Worm (Caenorhabditis elegans): ENCODE results near the gene cest-2.1.
A peak's percentile ranks its signal among the peaks of the same experiment; 100 is the strongest.

Gene cest-2.1

DNA sequence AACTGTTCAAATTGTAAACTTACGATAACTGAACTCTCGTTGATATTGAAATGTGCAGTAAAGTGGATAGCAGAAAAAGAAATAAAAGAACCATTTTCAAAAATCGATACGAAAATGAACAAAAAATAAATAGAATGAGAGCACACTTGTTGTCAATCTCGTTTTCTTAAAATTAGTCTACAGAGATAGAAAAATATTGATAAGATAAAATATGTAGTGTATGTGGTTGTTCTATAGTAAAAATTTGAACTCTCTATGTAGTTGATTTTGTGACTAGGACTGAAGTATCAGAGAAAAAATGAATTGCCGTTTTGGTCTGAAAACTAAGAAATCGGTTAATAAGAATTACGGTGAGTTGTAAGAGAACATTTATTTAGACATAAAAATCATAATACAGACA lies at the start of gene cest-2.1:
cest-2.1 (minus strand) TSS at position 198 of the 400 bp plus-strand sequence.
- no peak for TF ChIP-seq ceh-24 (tag; optimal IDR thresholded peaks at IDR 0.05)
- no peak for TF ChIP-seq dve-1 (tag; optimal IDR thresholded peaks at IDR 0.05)
- no peak for TF ChIP-seq ahr-1 (tag; optimal IDR thresholded peaks at IDR 0.05)
- no peak for TF ChIP-seq pat-9 (tag; optimal IDR thresholded peaks at IDR 0.05)
- TF ChIP-seq odd-2 (tag; optimal IDR thresholded peaks at IDR 0.05), result no peak
- TF ChIP-seq ceh-14 (tag; optimal IDR thresholded peaks at IDR 0.05), result no peak
- no peak for TF ChIP-seq pag-3 (tag; optimal IDR thresholded peaks at IDR 0.05; ENCODE audit: borderline replicate concordance)
- TF ChIP-seq nfya-1 (tag; optimal IDR thresholded peaks at IDR 0.05), result no peak
- TF ChIP-seq sox-4 (tag; optimal IDR thresholded peaks at IDR 0.05), result no peak
- TF ChIP-seq ceh-34 (tag; optimal IDR thresholded peaks at IDR 0.05), result no peak
- no peak for TF ChIP-seq pqm-1 (tag; optimal IDR thresholded peaks at IDR 0.05)
- no peak for TF ChIP-seq ceh-18 (tag; optimal IDR thresholded peaks at IDR 0.05)
- no peak for TF ChIP-seq ref-2 (tag; optimal IDR thresholded peaks at IDR 0.05)
- no peak for TF ChIP-seq tbx-7 (tag; optimal IDR thresholded peaks at IDR 0.05)
- no peak for TF ChIP-seq nhr-11 (tag; optimal IDR thresholded peaks at IDR 0.05)
- no peak for TF ChIP-seq hlh-13 (GFP tag; optimal IDR thresholded peaks at IDR 0.05)
- TF ChIP-seq lin-11 (tag; optimal IDR thresholded peaks at IDR 0.05), result no peak

DNA sequence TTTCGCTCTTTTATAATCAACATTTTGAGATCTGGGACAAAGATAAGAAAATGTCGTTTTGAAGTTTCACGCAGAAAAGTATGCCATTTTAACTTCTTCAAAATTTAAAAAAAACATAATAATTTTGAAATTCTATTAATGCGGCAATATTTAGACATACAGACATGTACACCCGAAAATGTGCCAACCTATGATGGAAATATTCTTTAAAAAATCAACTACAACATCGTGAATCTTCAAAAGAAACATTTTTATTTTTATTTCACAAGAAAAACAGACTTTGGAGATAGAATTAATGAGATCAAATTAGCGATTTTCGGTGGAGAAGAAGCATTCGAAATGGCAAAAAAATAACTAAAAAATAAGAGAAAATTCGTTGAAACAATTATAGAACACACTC lies 43.8 kb upstream of the cest-2.1 start, which contains the start of gene T16A9.5:
T16A9.5 (minus strand) TSS at position 101 of the 400 bp plus-strand sequence.
- TF ChIP-seq hlh-6 (tag; optimal IDR thresholded peaks at IDR 0.05) (no peak), ceh-22 (tag; optimal IDR thresholded peaks at IDR 0.05) (no peak), K02D7.2 (tag; optimal IDR thresholded peaks at IDR 0.05) (no peak), dve-1 (tag; optimal IDR thresholded peaks at IDR 0.05) (no peak), unc-3 (GFP tag; conservative IDR thresholded peaks at IDR 0.05) (no peak), unc-3 (tag; optimal IDR thresholded peaks at IDR 0.05) (no peak), ceh-31 (tag; optimal IDR thresholded peaks at IDR 0.05) (no peak), ceh-48 (tag; optimal IDR thresholded peaks at IDR 0.05) (no peak), sdc-2 (tag; optimal IDR thresholded peaks at IDR 0.05) (no peak), hlh-8 (tag; optimal IDR thresholded peaks at IDR 0.05) (no peak), C08G9.2 (tag; optimal IDR thresholded peaks at IDR 0.05) (no peak), mec-3 (tag; optimal IDR thresholded peaks at IDR 0.05; ENCODE audit: borderline replicate concordance) (no peak), ref-2 (tag; optimal IDR thresholded peaks at IDR 0.05) (no peak), fax-1 (tag; optimal IDR thresholded peaks at IDR 0.05) (no peak), dmd-4 (tag; optimal IDR thresholded peaks at IDR 0.05; ENCODE audit: borderline replicate concordance) (no peak), nhr-232 (tag; optimal IDR thresholded peaks at IDR 0.05) (no peak)

ce11 chrV:14212813-14213212 lies 41.5 kb upstream of the cest-2.1 start:
- TF ChIP-seq madf-2 (tag; optimal IDR thresholded peaks at IDR 0.05) (no peak), K09A11.1 (tag; optimal IDR thresholded peaks at IDR 0.05; ENCODE audit: insufficient read depth) (no peak), hlh-30 (tag; optimal IDR thresholded peaks at IDR 0.05; ENCODE audit: insufficient read depth) (peak; percentile 25), pag-3 (tag; optimal IDR thresholded peaks at IDR 0.05; ENCODE audit: borderline replicate concordance) (no peak), unc-3 (GFP tag; conservative IDR thresholded peaks at IDR 0.05) (no peak), unc-3 (tag; optimal IDR thresholded peaks at IDR 0.05) (no peak)

ce11 chrV:14210743-14211142 lies 39.5 kb upstream of the cest-2.1 start, which contains the start of gene str-230:
Gene str-230 (minus strand): TSS chrV:14210843.
- TF ChIP-seq ceh-45 (GFP tag; IDR thresholded peaks at IDR 0.05) (no peak), K09A11.1 (tag; optimal IDR thresholded peaks at IDR 0.05; ENCODE audit: insufficient read depth) (no peak), sox-4 (tag; optimal IDR thresholded peaks at IDR 0.05) (no peak), syd-9 (tag; optimal IDR thresholded peaks at IDR 0.05) (no peak), hlh-8 (tag; optimal IDR thresholded peaks at IDR 0.05) (no peak), C38D4.7 (GFP tag; optimal IDR thresholded peaks at IDR 0.05) (no peak), mec-3 (tag; optimal IDR thresholded peaks at IDR 0.05; ENCODE audit: borderline replicate concordance) (no peak), nhr-11 (tag; optimal IDR thresholded peaks at IDR 0.05) (no peak), fkh-6 (tag; optimal IDR thresholded peaks at IDR 0.05) (no peak), F13H6.1 (tag; optimal IDR thresholded peaks at IDR 0.05) (no peak), pax-1 (tag; optimal IDR thresholded peaks at IDR 0.05) (no peak), elt-2 (tag; optimal IDR thresholded peaks at IDR 0.05) (no peak), che-1 (tag; optimal IDR thresholded peaks at IDR 0.05) (no peak), gmeb-2 (tag; optimal IDR thresholded peaks at IDR 0.05) (no peak), pha-2 (tag; optimal IDR thresholded peaks at IDR 0.05) (no peak), hlh-15 (tag; optimal IDR thresholded peaks at IDR 0.05) (no peak), ceh-2 (tag; optimal IDR thresholded peaks at IDR 0.05) (no peak)

All from whole organism, late embryonic.